Fruit fly (Drosophila melanogaster) whole organism, adult: ENCODE measurements around the gene chas.

Experiments
- CG11617 ChIP-seq: fragments of 200-800 bp; sonication (Bioruptor generic); optimal IDR thresholded peaks from 2 replicates; lab custom pipeline; 2017; ENCODE audit warnings: mild to moderate bottlenecking, missing biosample characterization, missing genetic modification reagents, missing genetic modification characterization
- CG12768 ChIP-seq: fragments of 200-800 bp; sonication (Bioruptor generic); optimal IDR thresholded peaks from 2 replicates; lab custom pipeline; 2017; ENCODE audit warnings: missing biosample characterization, missing genetic modification characterization, mild to moderate bottlenecking, moderate library complexity, missing genetic modification reagents
- CG14711 ChIP-seq: fragments of 200-800 bp; sonication (Bioruptor generic); optimal IDR thresholded peaks from 2 replicates; lab custom pipeline; 2018; ENCODE audit warnings: missing biosample characterization, mild to moderate bottlenecking, missing genetic modification characterization, moderate library complexity
- CG1620 ChIP-seq: fragments of 200-800 bp; sonication (Bioruptor generic); optimal IDR thresholded peaks from 2 replicates; lab custom pipeline; 2016; ENCODE audit warnings: missing biosample characterization, missing genetic modification characterization
- CG33017 ChIP-seq: fragments of 200-800 bp; sonication (Bioruptor generic); optimal IDR thresholded peaks from 2 replicates; lab custom pipeline; 2018; ENCODE audit warnings: missing biosample characterization, mild to moderate bottlenecking, missing genetic modification characterization, moderate library complexity
- CG5204 ChIP-seq: fragments of 200-800 bp; sonication (Bioruptor generic); optimal IDR thresholded peaks from 2 replicates; lab custom pipeline; 2016; ENCODE audit warnings: missing biosample characterization, missing genetic modification characterization
- CG7045 ChIP-seq: fragments of 200-800 bp; sonication (Bioruptor generic); optimal IDR thresholded peaks from 2 replicates; lab custom pipeline; 2017; ENCODE audit warnings: missing biosample characterization, mild to moderate bottlenecking, missing genetic modification characterization
- CG7101 ChIP-seq: fragments of 200-800 bp; sonication (Bioruptor generic); optimal IDR thresholded peaks from 2 replicates; lab custom pipeline; 2018; ENCODE audit warnings: missing biosample characterization, mild to moderate bottlenecking, missing genetic modification characterization, moderate library complexity
- Clk ChIP-seq: fragments of 200-800 bp; sonication (Bioruptor generic); optimal IDR thresholded peaks from 2 replicates; lab custom pipeline; 2017; ENCODE audit warnings: missing biosample characterization, missing genetic modification characterization
- Crg-1 ChIP-seq: fragments of 200-800 bp; sonication (Bioruptor generic); optimal IDR thresholded peaks from 2 replicates; lab custom pipeline; 2016; ENCODE audit warnings: missing biosample characterization, missing genetic modification characterization
- Hr96 ChIP-seq: fragments of 200-800 bp; sonication (Bioruptor generic); optimal IDR thresholded peaks from 2 replicates; lab custom pipeline; 2016; ENCODE audit warnings: missing biosample characterization, missing genetic modification characterization
- Mnt ChIP-seq: fragments of 200-800 bp; sonication (Bioruptor generic); optimal IDR thresholded peaks from 2 replicates; lab custom pipeline; 2016; ENCODE audit warnings: missing biosample characterization, mild to moderate bottlenecking, missing genetic modification characterization
- bab1 ChIP-seq: fragments of 200-800 bp; sonication (Bioruptor generic); optimal IDR thresholded peaks from 3 replicates; lab custom pipeline; 2019; ENCODE audit warnings: missing biosample characterization, mild to moderate bottlenecking, missing genetic modification characterization, moderate library complexity
- cic ChIP-seq: fragments of 200-800 bp; sonication (Bioruptor generic); optimal IDR thresholded peaks from 2 replicates; lab custom pipeline; 2017; ENCODE audit warnings: missing biosample characterization, mild to moderate bottlenecking, missing genetic modification characterization, moderate library complexity
- cnc ChIP-seq, 2 experiments: fragments of >200 bp; optimal IDR thresholded peaks; 2 replicates each; lab custom pipeline; 2017
- kay ChIP-seq: fragments of 200-800 bp; sonication (Bioruptor generic); peaks from one replicate; lab custom pipeline; 2016; ENCODE audit warnings: missing biosample characterization, missing genetic modification characterization, borderline replicate concordance
- ovo ChIP-seq: fragments of 200-800 bp; sonication (Bioruptor generic); optimal IDR thresholded peaks from 2 replicates; lab custom pipeline; 2016; ENCODE audit warnings: missing biosample characterization, missing genetic modification characterization
- pad ChIP-seq: fragments of 200-800 bp; sonication (Bioruptor generic); optimal IDR thresholded peaks from 3 replicates; lab custom pipeline; 2017; ENCODE audit warnings: missing biosample characterization, missing genetic modification characterization, mild to moderate bottlenecking, moderate library complexity, missing genetic modification reagents
- tj ChIP-seq: fragments of 200-800 bp; sonication (Bioruptor generic); optimal IDR thresholded peaks from 3 replicates; lab custom pipeline; 2017; ENCODE audit warnings: missing biosample characterization, mild to moderate bottlenecking, missing genetic modification characterization, moderate library complexity
- toe ChIP-seq: fragments of 200-800 bp; sonication (Bioruptor generic); optimal IDR thresholded peaks from 2 replicates; lab custom pipeline; 2016; ENCODE audit warnings: missing biosample characterization, missing genetic modification characterization

The chas gene

dm6 chrX:17698436-17698835 is at the start of gene chas:
Gene chas, minus strand, starts transcription at chrX:17698730.
- TF ChIP-seq cic (GFP tag; lab: Kevin White, UChicago) (peak; percentile 53), Mnt (GFP tag; lab: Kevin White, UChicago) (no peak), CG33017 (tag; lab: Kevin White, UChicago) (no peak)

dm6 chrX:17745705-17746416 is 47.3 kb upstream of the chas start:
- TF ChIP-seq Hr96, result no peak
- TF ChIP-seq toe (GFP tag; lab: Kevin White, UChicago), result no peak
- no peak for TF ChIP-seq Clk (GFP tag; lab: Kevin White, UChicago)
- TF ChIP-seq CG11617 (GFP tag; lab: Kevin White, UChicago), result no peak
- no peak for TF ChIP-seq CG7045
- TF ChIP-seq cnc (optimal IDR thresholded peaks at IDR 0.05; lab: Kevin White, UChicago), result no peak
- no peak for TF ChIP-seq CG12768 (GFP tag; lab: Kevin White, UChicago)
- no peak for TF ChIP-seq cic (GFP tag; lab: Kevin White, UChicago)
- TF ChIP-seq pad, result no peak
- TF ChIP-seq Crg-1 (GFP tag; lab: Kevin White, UChicago), result no peak
- no peak for TF ChIP-seq tj (GFP tag; lab: Kevin White, UChicago)
- no peak for TF ChIP-seq ovo (GFP tag; lab: Kevin White, UChicago)
- TF ChIP-seq CG14711, result no peak

- no peak for TF ChIP-seq toe (GFP tag; lab: Kevin White, UChicago)
Measured at dm6 chrX:17743598-17743997, 45.1 kb upstream of the chas start.

- TF ChIP-seq CG14711, result peak; percentile 43
- no peak for TF ChIP-seq Clk (GFP tag; lab: Kevin White, UChicago)
- TF ChIP-seq kay, result peak; percentile 48
- peak; percentile 27 for TF ChIP-seq CG1620
- TF ChIP-seq CG7101 (tag; lab: Kevin White, UChicago), result peak; percentile 54
- TF ChIP-seq bab1 (GFP tag; lab: Kevin White, UChicago), result peak; percentile 54
- peak; percentile 23 for TF ChIP-seq CG12768 (GFP tag; lab: Kevin White, UChicago)
- no peak for TF ChIP-seq Crg-1 (GFP tag; lab: Kevin White, UChicago)
- TF ChIP-seq CG33017 (tag; lab: Kevin White, UChicago), result no peak
- no peak for TF ChIP-seq Mnt (GFP tag; lab: Kevin White, UChicago)
- TF ChIP-seq ovo (GFP tag; lab: Kevin White, UChicago), result peak; percentile 3
- TF ChIP-seq Hr96, result no peak
- TF ChIP-seq pad, result peak; percentile 43
- TF ChIP-seq CG7045, result peak; percentile 17
- TF ChIP-seq CG11617 (GFP tag; lab: Kevin White, UChicago), result peak; percentile 75
- TF ChIP-seq cnc (optimal IDR thresholded peaks at IDR 0.05; lab: Kevin White, UChicago), result no peak
- peak; percentile 80 for TF ChIP-seq tj (GFP tag; lab: Kevin White, UChicago)
- TF ChIP-seq cic (GFP tag; lab: Kevin White, UChicago), result no peak
- peak; percentile 49 for TF ChIP-seq CG5204
- TF ChIP-seq toe (GFP tag; lab: Kevin White, UChicago), result no peak
Measured at dm6 chrX:17742592-17743364, 44.2 kb upstream of the chas start.

- TF ChIP-seq tj (GFP tag; lab: Kevin White, UChicago) (no peak), Clk (GFP tag; lab: Kevin White, UChicago) (no peak), Mnt (GFP tag; lab: Kevin White, UChicago) (no peak), CG14711 (no peak), CG11617 (GFP tag; lab: Kevin White, UChicago) (no peak), CG5204 (no peak), CG7045 (no peak), CG1620 (no peak)
Measured at dm6 chrX:17741864-17742297, 43.4 kb upstream of the chas start.

- TF ChIP-seq pad (peak; percentile 8), cnc (optimal IDR thresholded peaks at IDR 0.05; lab: Kevin White, UChicago) (no peak)
Measured at dm6 chrX:17741019-17741863, 42.7 kb upstream of the chas start.

- TF ChIP-seq CG7045 (no peak), CG7101 (tag; lab: Kevin White, UChicago) (no peak), cnc (optimal IDR thresholded peaks at IDR 0.05; lab: Kevin White, UChicago) (no peak), pad (no peak), CG11617 (GFP tag; lab: Kevin White, UChicago) (no peak), Clk (GFP tag; lab: Kevin White, UChicago) (no peak), cic (GFP tag; lab: Kevin White, UChicago) (peak; percentile 56), bab1 (GFP tag; lab: Kevin White, UChicago) (no peak), Mnt (GFP tag; lab: Kevin White, UChicago) (peak; percentile 11), CG5204 (no peak), CG14711 (no peak), Crg-1 (GFP tag; lab: Kevin White, UChicago) (no peak), CG1620 (no peak), ovo (GFP tag; lab: Kevin White, UChicago) (no peak), toe (GFP tag; lab: Kevin White, UChicago) (no peak), CG33017 (tag; lab: Kevin White, UChicago) (no peak)
Measured at dm6 chrX:17739974-17740373, 41.4 kb upstream of the chas start.
